Worm (Caenorhabditis elegans): ENCODE measurements around the gene orc-1.

DNA sequence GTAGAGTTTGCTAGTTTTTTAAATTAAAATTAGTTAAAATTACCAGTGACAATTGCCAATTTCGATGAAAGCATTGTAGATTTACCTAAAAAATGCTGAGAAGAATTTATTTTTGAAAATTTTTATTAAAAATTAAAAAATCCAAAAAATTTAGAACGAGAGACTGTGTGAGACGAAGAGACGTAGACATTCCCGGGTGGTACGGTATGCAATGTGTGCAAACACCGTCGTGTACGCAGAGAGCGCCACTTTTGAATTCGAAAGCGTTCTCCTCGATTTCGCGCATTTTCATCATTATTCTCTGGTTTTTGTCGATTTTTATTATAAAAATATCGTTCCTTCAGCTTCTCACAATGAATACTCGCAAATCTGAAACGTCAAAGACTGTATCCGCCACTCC lies at the start of gene orc-1, which contains the start of gene dhs-11:
- TF ChIP-seq him-1 (tag; optimal IDR thresholded peaks at IDR 0.05) (no peak), W03F9.2 (tag; optimal IDR thresholded peaks at IDR 0.05) (peak; percentile 70)

Data from whole organism, L4/young adult.